Worm (Caenorhabditis elegans) whole organism, L3 larva: ENCODE data around the gene pro-1.

Source experiments
- R02D3.7 ChIP-seq: fragments of 150-350 bp; optimal IDR thresholded peaks from 2 replicates; lab custom pipeline; 2014; ENCODE audit warnings: missing biosample characterization, missing genetic modification characterization
- ZK546.5 ChIP-seq: sonication (generic microtip); optimal IDR thresholded peaks from 2 replicates; lab custom pipeline; 2017; ENCODE audit warnings: missing biosample characterization, missing genetic modification characterization
- aly-2 ChIP-seq: fragments of 150-350 bp; optimal IDR thresholded peaks from 2 replicates; lab custom pipeline; 2014; ENCODE audit warnings: missing biosample characterization, missing genetic modification characterization
- ama-1 ChIP-seq: fragments of 150-350 bp; optimal IDR thresholded peaks from 2 replicates; lab custom pipeline; 2018
- ceh-16 ChIP-seq: sonication (generic microtip); optimal IDR thresholded peaks from 2 replicates; lab custom pipeline; 2017; ENCODE audit warnings: missing biosample characterization, missing genetic modification characterization
- ceh-28 ChIP-seq: fragments of 150-350 bp; optimal IDR thresholded peaks from 2 replicates; lab custom pipeline; 2014; ENCODE audit warnings: missing biosample characterization, missing genetic modification reagents, missing genetic modification characterization
- ceh-82 ChIP-seq: fragments of 150-350 bp; optimal IDR thresholded peaks from 2 replicates; lab custom pipeline; 2014; ENCODE audit warnings: missing biosample characterization, missing genetic modification characterization
- ceh-9 ChIP-seq: sonication (generic microtip); optimal IDR thresholded peaks from 2 replicates; lab custom pipeline; 2018; ENCODE audit warnings: missing biosample characterization, missing genetic modification characterization
- daf-12 ChIP-seq: fragments of 150-350 bp; optimal IDR thresholded peaks from 2 replicates; lab custom pipeline; 2014; ENCODE audit warnings: missing biosample characterization, missing genetic modification reagents, missing genetic modification characterization
- egl-27 ChIP-seq: sonication (generic microtip); optimal IDR thresholded peaks from 4 replicates; lab custom pipeline; 2017; ENCODE audit warnings: missing biosample characterization, missing genetic modification reagents, missing genetic modification characterization
- egl-5 ChIP-seq: fragments of 150-350 bp; optimal IDR thresholded peaks from 2 replicates; lab custom pipeline; 2017; ENCODE audit warnings: missing biosample characterization, missing genetic modification reagents, missing genetic modification characterization, inconsistent platforms
- elt-1 ChIP-seq: fragments of 150-350 bp; optimal IDR thresholded peaks from 2 replicates; lab custom pipeline; 2014; ENCODE audit warnings: missing biosample characterization, missing genetic modification characterization
- eor-1 ChIP-seq, 2 experiments: fragments of 150-350 bp; optimal IDR thresholded peaks; 2 replicates each; lab custom pipeline; 2014 to 2018; ENCODE audit warnings: missing biosample characterization in 2 of 2, missing genetic modification characterization in 2 of 2
- fkh-10 ChIP-seq: sonication (generic microtip); optimal IDR thresholded peaks from 2 replicates; lab custom pipeline; 2017; ENCODE audit warnings: missing biosample characterization, missing genetic modification reagents, missing genetic modification characterization
- fkh-2 ChIP-seq: fragments of 150-350 bp; optimal IDR thresholded peaks from 2 replicates; lab custom pipeline; 2014; ENCODE audit warnings: missing biosample characterization, missing genetic modification reagents, missing genetic modification characterization
- hmg-11 ChIP-seq: sonication (generic microtip); optimal IDR thresholded peaks from 2 replicates; lab custom pipeline; 2016; ENCODE audit warnings: missing genetic modification characterization, missing compliant biosample characterization
- lin-39 ChIP-seq: fragments of 150-350 bp; optimal IDR thresholded peaks from 2 replicates; lab custom pipeline; 2018; ENCODE audit warnings: missing biosample characterization, missing genetic modification reagents, missing genetic modification characterization
- lsy-12 ChIP-seq: sonication (generic microtip); optimal IDR thresholded peaks from 2 replicates; lab custom pipeline; 2016; ENCODE audit warnings: mild to moderate bottlenecking, missing genetic modification characterization, missing compliant biosample characterization
- mml-1 ChIP-seq: fragments of 150-350 bp; sonication (generic microtip); optimal IDR thresholded peaks from 3 replicates; lab custom pipeline; 2014; ENCODE audit warnings: missing biosample characterization, missing genetic modification characterization
- nhr-11 ChIP-seq: fragments of 150-350 bp; optimal IDR thresholded peaks from 2 replicates; lab custom pipeline; 2014; ENCODE audit warnings: missing biosample characterization, missing genetic modification characterization
- nhr-12 ChIP-seq: fragments of 150-350 bp; optimal IDR thresholded peaks from 2 replicates; lab custom pipeline; 2014; ENCODE audit warnings: missing biosample characterization, missing genetic modification characterization
- nhr-23 ChIP-seq: fragments of 150-350 bp; optimal IDR thresholded peaks from 2 replicates; lab custom pipeline; 2014; ENCODE audit warnings: missing biosample characterization, missing genetic modification reagents, missing genetic modification characterization
- nhr-237 ChIP-seq: fragments of 150-350 bp; optimal IDR thresholded peaks from 2 replicates; lab custom pipeline; 2014; ENCODE audit warnings: missing biosample characterization, missing genetic modification characterization
- nhr-25 ChIP-seq: sonication (generic microtip); optimal IDR thresholded peaks from 2 replicates; lab custom pipeline; 2017; ENCODE audit warnings: missing biosample characterization, missing genetic modification characterization
- nhr-28 ChIP-seq: fragments of 150-350 bp; optimal IDR thresholded peaks from 2 replicates; lab custom pipeline; 2014; ENCODE audit warnings: missing biosample characterization, missing genetic modification characterization
- nhr-43 ChIP-seq: sonication (generic microtip); optimal IDR thresholded peaks from 2 replicates; lab custom pipeline; 2016; ENCODE audit warnings: mild to moderate bottlenecking, missing genetic modification characterization, missing compliant biosample characterization; ENCODE audit not compliant: poor library complexity, severe bottlenecking
- nhr-67 ChIP-seq: fragments of 150-350 bp; optimal IDR thresholded peaks from 2 replicates; lab custom pipeline; 2014; ENCODE audit warnings: missing biosample characterization, missing genetic modification characterization
- nhr-76 ChIP-seq: fragments of 150-350 bp; sonication (generic microtip); optimal IDR thresholded peaks from 5 replicates; lab custom pipeline; 2014; ENCODE audit warnings: missing biosample characterization, missing genetic modification characterization
- nhr-77 ChIP-seq: fragments of 150-350 bp; optimal IDR thresholded peaks from 2 replicates; lab custom pipeline; 2014; ENCODE audit warnings: missing biosample characterization, missing genetic modification characterization
- pha-4 ChIP-seq: fragments of 150-350 bp; optimal IDR thresholded peaks from 2 replicates; lab custom pipeline; 2014; ENCODE audit warnings: missing biosample characterization, missing genetic modification reagents, missing genetic modification characterization
- pqm-1 ChIP-seq: fragments of 150-350 bp; optimal IDR thresholded peaks from 2 replicates; lab custom pipeline; 2017; ENCODE audit warnings: missing biosample characterization, missing genetic modification characterization, inconsistent platforms
- sea-2 ChIP-seq: fragments of 150-350 bp; sonication (generic microtip); optimal IDR thresholded peaks from 4 replicates; lab custom pipeline; 2014; ENCODE audit warnings: missing biosample characterization, missing genetic modification reagents, missing genetic modification characterization
- skn-1 ChIP-seq: fragments of 150-350 bp; optimal IDR thresholded peaks from 2 replicates; lab custom pipeline; 2014; ENCODE audit warnings: missing biosample characterization, missing genetic modification characterization
- snpc-4 ChIP-seq: fragments of 150-350 bp; optimal IDR thresholded peaks from 2 replicates; lab custom pipeline; 2014; ENCODE audit warnings: missing biosample characterization, missing genetic modification characterization
- tbx-2 ChIP-seq: sonication (generic microtip); optimal IDR thresholded peaks from 2 replicates; lab custom pipeline; 2016; ENCODE audit warnings: mild to moderate bottlenecking, missing genetic modification characterization, missing compliant biosample characterization
- unc-39 ChIP-seq: sonication (generic microtip); optimal IDR thresholded peaks from 4 replicates; lab custom pipeline; 2017; ENCODE audit warnings: missing biosample characterization, missing genetic modification characterization
- unc-62 ChIP-seq: fragments of 150-350 bp; sonication (generic microtip); optimal IDR thresholded peaks from 4 replicates; lab custom pipeline; 2014; ENCODE audit warnings: missing biosample characterization, missing genetic modification reagents, missing genetic modification characterization
- ztf-11 ChIP-seq: fragments of 150-350 bp; optimal IDR thresholded peaks from 2 replicates; lab custom pipeline; 2014; ENCODE audit warnings: missing biosample characterization, missing genetic modification characterization
- ztf-4 ChIP-seq: fragments of 150-350 bp; optimal IDR thresholded peaks from 2 replicates; lab custom pipeline; 2014; ENCODE audit warnings: missing biosample characterization, missing genetic modification characterization

Gene pro-1

DNA sequence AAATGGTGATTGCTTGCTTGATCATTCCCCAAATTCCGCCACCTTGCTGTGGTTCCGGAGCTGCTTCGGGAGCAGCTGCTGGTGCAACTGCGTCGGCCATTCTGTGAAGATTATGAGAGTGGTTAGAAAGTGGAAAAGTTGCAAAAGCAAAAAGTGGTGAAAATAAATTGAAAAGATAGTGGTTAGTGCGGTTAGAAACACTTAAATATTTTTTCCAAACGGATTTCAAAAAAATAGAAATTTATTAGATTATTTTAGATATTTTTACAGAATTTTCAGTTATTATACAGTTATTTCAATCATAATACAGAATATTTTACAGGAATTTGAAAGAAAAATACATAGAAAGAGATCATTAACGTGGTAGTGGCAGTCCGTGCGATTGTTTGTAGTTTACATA is 4.2 kb downstream of the pro-1 start, which contains the start of gene R166.2:
TSS of gene R166.2 (minus strand) at position 101 of the 400 bp plus-strand sequence.
- no peak for TF ChIP-seq nhr-43
- no peak for TF ChIP-seq tbx-2 (tag; lab: Kevin White, UChicago)
- TF ChIP-seq ceh-9 (tag; lab: Kevin White, UChicago), result no peak
- TF ChIP-seq eor-1 (tag; optimal IDR thresholded peaks at IDR 0.05; lab: Kevin White, UChicago), result no peak
- TF ChIP-seq ztf-4, result no peak
- no peak for TF ChIP-seq unc-39 (tag; lab: Kevin White, UChicago)
- TF ChIP-seq nhr-76 (tag; lab: Kevin White, UChicago), result no peak
- TF ChIP-seq egl-27 (tag; lab: Kevin White, UChicago), result no peak
- no peak for TF ChIP-seq unc-62 (GFP tag; lab: Kevin White, UChicago)

DNA sequence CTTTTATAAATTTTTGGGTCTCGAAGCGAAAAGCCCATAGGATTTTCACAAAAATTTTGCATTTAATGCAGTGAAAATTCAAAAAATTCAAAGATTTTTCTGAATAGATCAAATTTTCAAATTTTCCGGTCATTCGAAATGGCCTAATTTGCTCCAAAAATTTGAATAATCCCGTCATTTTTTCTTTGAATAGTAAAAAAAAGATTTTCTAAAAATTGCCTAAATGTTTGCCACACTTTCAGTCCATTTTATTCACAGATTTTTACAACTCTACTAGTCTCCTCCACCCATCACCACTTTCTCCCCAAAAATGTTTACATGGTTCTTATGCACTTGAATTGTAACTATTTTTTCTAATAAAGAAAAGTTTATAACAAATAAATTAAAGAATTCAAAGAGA is 7.8 kb downstream of the pro-1 start:
- TF ChIP-seq sea-2 (GFP tag; lab: Kevin White, UChicago) (no peak), pha-4 (tag; lab: Kevin White, UChicago) (no peak), nhr-67 (tag; lab: Kevin White, UChicago) (no peak), ztf-11 (tag; lab: Kevin White, UChicago) (no peak), R02D3.7 (tag; lab: Kevin White, UChicago) (no peak), pqm-1 (tag; lab: Kevin White, UChicago) (no peak), lin-39 (no peak), unc-62 (GFP tag; lab: Kevin White, UChicago) (no peak), nhr-28 (tag; lab: Kevin White, UChicago) (no peak), snpc-4 (tag; lab: Kevin White, UChicago) (no peak), fkh-2 (no peak), nhr-11 (tag; lab: Kevin White, UChicago) (no peak), nhr-237 (tag; lab: Kevin White, UChicago) (no peak), hmg-11 (tag; lab: Kevin White, UChicago) (no peak), ama-1 (lab: Kevin White, UChicago) (no peak)

DNA sequence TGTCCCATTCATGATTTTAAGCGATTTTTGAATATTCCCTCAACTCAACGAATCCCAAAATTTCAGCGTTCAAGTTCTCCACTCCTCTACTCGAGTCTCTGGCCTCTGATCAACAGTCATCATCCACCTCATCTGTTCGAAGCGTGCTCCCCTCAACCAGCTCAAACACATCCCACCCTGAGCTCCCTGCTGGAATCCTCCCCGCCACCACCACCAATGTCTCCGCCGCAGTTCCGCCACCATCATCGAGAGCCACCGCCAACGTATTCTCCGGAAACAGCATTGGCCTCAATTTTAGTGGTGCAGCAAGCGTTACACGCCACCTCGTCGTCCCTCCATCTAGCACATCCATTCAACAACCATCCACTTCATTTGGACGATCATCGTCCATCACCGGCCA is 10.2 kb downstream of the pro-1 start:
- TF ChIP-seq ztf-11 (tag; lab: Kevin White, UChicago) (no peak), ceh-16 (tag; lab: Kevin White, UChicago) (no peak), lsy-12 (tag; lab: Kevin White, UChicago) (no peak), tbx-2 (tag; lab: Kevin White, UChicago) (no peak), skn-1 (tag; lab: Kevin White, UChicago) (no peak), ama-1 (lab: Kevin White, UChicago) (no peak), nhr-23 (tag; lab: Kevin White, UChicago) (no peak), nhr-11 (tag; lab: Kevin White, UChicago) (no peak), mml-1 (tag; lab: Kevin White, UChicago) (no peak), ZK546.5 (tag; lab: Kevin White, UChicago) (no peak), nhr-28 (tag; lab: Kevin White, UChicago) (no peak), daf-12 (tag; lab: Kevin White, UChicago) (no peak), nhr-67 (tag; lab: Kevin White, UChicago) (no peak)

DNA sequence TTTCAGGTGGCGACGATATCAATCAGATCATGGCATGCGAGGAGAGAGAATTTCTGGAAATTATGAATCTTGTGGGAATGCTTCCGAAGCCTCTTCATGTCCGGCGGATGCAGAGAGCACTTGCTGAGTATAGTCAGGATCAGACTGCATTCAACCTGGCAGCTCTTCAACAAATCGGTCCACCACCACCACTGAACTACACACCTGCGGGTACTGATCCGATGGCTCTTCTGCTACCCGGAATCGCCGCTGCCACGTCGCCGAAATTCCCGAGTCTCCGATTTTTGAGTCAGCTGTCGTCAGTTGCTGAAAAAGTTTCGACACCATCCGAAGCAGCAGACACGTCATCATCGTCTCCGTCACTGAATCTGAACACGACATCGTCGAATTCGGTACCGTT is 10.9 kb downstream of the pro-1 start:
- TF ChIP-seq pqm-1 (tag; lab: Kevin White, UChicago) (no peak), elt-1 (no peak), sea-2 (GFP tag; lab: Kevin White, UChicago) (no peak), ceh-28 (no peak), egl-5 (tag; lab: Kevin White, UChicago) (no peak), tbx-2 (tag; lab: Kevin White, UChicago) (no peak), nhr-28 (tag; lab: Kevin White, UChicago) (no peak)
- TF ChIP-seq, all 47 proteins: peak for 0

DNA sequence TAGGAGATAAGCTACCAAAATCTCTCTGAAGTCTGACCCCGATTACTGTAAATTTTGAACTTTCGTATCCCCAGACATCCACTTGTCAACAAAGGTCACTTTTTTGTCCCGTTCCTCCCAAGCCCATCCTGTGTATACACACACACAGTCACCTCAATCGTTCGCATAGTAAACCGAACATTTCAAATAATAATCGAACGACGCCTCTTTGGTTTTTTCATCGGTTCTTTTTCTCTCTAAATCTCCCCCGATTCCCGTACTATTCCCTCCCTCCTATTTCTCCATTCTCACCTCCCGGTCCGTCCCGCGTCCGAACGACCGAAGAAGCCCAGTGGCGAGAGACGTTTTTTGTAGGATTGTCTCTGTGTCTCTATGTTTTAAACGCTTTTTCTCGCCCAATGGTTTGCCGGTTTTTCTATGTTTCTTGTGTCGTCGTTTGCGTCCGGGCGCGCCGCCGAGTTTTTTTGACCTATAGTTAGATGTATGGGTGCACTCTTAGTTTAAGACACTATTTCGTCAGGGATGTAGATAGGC is 12.5 kb downstream of the pro-1 start:
- no peak for TF ChIP-seq egl-5 (tag; lab: Kevin White, UChicago)
- TF ChIP-seq skn-1 (tag; lab: Kevin White, UChicago), result no peak
- TF ChIP-seq tbx-2 (tag; lab: Kevin White, UChicago), result peak; percentile 29
- TF ChIP-seq hmg-11 (tag; lab: Kevin White, UChicago), result peak; percentile 56
- peak; percentile 89 for TF ChIP-seq pha-4 (tag; lab: Kevin White, UChicago)
- TF ChIP-seq ceh-82, result no peak
- no peak for TF ChIP-seq fkh-2
- no peak for TF ChIP-seq ztf-4
- TF ChIP-seq nhr-25 (tag; lab: Kevin White, UChicago), result no peak
- no peak for TF ChIP-seq aly-2 (tag; lab: Kevin White, UChicago)
- no peak for TF ChIP-seq nhr-77 (tag; lab: Kevin White, UChicago)
- TF ChIP-seq unc-62 (GFP tag; lab: Kevin White, UChicago), result no peak
- no peak for TF ChIP-seq nhr-43
- TF ChIP-seq unc-39 (tag; lab: Kevin White, UChicago), result no peak
- no peak for TF ChIP-seq fkh-10 (GFP tag; lab: Kevin White, UChicago)
- no peak for TF ChIP-seq nhr-12 (tag; lab: Kevin White, UChicago)
